Fruit fly (Drosophila melanogaster): ENCODE measurements around the gene CG32983.

Gene CG32983

dm6 chr2L:8864564-8864963 lies 1.1 kb upstream of the CG32983 start, which contains the start of gene CG32988:
Gene CG32988 (plus strand): TSS chr2L:8864864.
- TF ChIP-seq Dll (optimal IDR thresholded peaks at IDR 0.05) (no peak), psq (optimal IDR thresholded peaks at IDR 0.05) (no peak), CG8478 (optimal IDR thresholded peaks at IDR 0.05) (no peak), pan (optimal IDR thresholded peaks at IDR 0.05) (no peak), EcR (GFP tag; optimal IDR thresholded peaks at IDR 0.05) (no peak), usp (GFP tag; optimal IDR thresholded peaks at IDR 0.05) (no peak)

DNA sequence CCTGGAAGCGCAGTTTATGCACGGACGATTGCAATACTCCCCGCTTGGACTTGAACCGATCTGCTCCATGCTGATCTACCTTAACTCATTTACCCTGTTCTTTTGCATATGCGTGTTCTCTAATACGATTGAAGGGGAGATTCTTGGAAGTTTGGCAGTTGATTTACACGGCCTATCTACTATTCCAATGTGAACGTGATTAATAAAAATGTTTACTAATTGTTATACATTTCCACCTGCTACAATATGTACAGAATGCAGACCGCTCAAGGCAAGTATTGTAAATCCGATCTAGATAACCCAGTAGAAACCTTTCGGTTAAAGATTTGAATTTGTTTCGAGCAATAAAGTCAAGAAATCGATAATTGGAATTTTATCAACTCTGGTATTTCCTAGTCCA lies 817 bp downstream of the CG32983 start, which contains the start of gene CG9483:
Gene CG9483 (plus strand): TSS at position 301 of the 400 bp plus-strand sequence.
- TF ChIP-seq usp (GFP tag; optimal IDR thresholded peaks at IDR 0.05) (no peak), Dll (optimal IDR thresholded peaks at IDR 0.05) (no peak), pan (optimal IDR thresholded peaks at IDR 0.05) (no peak), CG8478 (optimal IDR thresholded peaks at IDR 0.05) (no peak), psq (optimal IDR thresholded peaks at IDR 0.05) (no peak), EcR (GFP tag; optimal IDR thresholded peaks at IDR 0.05) (no peak)

- no peak for TF ChIP-seq CG8478 (optimal IDR thresholded peaks at IDR 0.05)
- no peak for TF ChIP-seq EcR (GFP tag; optimal IDR thresholded peaks at IDR 0.05)
- no peak for TF ChIP-seq pan (optimal IDR thresholded peaks at IDR 0.05)
- TF ChIP-seq psq (optimal IDR thresholded peaks at IDR 0.05) = no peak
- no peak for TF ChIP-seq Dll (optimal IDR thresholded peaks at IDR 0.05)
- no peak for TF ChIP-seq usp (GFP tag; optimal IDR thresholded peaks at IDR 0.05)
Measured at dm6 chr2L:8871677-8872076, 6.0 kb downstream of the CG32983 start.

DNA sequence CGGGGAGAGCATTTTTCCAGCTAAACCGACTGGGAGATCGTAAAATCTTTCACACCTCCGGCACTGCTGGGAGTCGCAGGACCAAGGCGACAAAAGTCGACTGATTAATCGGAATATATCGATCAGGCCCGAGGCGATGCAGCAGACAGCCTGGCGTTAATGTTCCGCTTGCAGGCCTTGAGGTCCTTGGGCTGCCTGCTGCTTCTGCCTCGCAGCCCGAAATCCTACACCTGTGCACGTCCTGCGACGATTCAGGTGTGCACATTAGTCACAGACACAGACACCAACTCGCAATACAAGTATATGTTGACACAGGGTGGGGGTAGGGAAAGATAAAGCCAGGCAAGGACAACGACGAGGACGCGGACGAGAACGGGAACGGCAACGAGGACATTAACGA lies 10.2 kb downstream of the CG32983 start:
- TF ChIP-seq CG8478 (optimal IDR thresholded peaks at IDR 0.05) (no peak), Dll (optimal IDR thresholded peaks at IDR 0.05) (no peak), psq (optimal IDR thresholded peaks at IDR 0.05) (no peak), EcR (GFP tag; optimal IDR thresholded peaks at IDR 0.05) (no peak), pan (optimal IDR thresholded peaks at IDR 0.05) (no peak), usp (GFP tag; optimal IDR thresholded peaks at IDR 0.05) (no peak)

DNA sequence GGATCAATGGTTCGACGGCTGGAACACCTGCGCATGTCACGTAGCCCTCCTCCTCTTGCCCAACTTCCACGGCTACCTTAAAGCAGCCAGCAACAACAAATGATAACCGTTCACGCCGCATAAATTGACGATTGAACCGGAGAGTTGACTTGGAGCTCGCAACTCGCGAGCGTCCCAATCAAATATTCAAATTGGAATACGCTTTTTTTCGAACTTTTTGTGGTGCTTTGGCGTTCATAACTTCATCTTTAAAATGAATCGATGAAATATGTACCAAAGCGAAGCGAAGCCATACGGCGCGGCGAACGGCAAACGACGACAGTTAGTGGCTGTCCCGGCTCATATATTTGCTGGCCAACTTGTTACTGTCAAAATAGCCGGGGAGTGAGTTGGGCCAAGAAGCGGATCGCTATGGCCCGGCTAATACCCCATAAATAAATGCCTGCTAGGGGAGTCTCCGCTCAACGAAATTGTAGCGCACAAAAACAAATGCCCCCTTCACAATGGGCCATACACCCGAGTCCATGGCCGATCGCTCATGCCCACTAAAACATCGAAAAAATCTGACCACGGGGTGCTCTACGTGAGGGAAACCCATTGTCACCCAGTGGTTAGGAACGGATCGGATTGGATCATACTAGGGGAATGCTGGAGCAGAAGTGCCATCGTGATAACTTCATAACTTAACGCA lies 13.7 kb downstream of the CG32983 start:
- TF ChIP-seq usp (GFP tag; optimal IDR thresholded peaks at IDR 0.05) (no peak), Dll (optimal IDR thresholded peaks at IDR 0.05) (no peak), psq (optimal IDR thresholded peaks at IDR 0.05) (no peak), EcR (GFP tag; optimal IDR thresholded peaks at IDR 0.05) (no peak), pan (optimal IDR thresholded peaks at IDR 0.05) (no peak), CG8478 (optimal IDR thresholded peaks at IDR 0.05) (no peak)

- TF ChIP-seq psq (optimal IDR thresholded peaks at IDR 0.05) (no peak), Dll (optimal IDR thresholded peaks at IDR 0.05) (peak; percentile 15), usp (GFP tag; optimal IDR thresholded peaks at IDR 0.05) (no peak), pan (optimal IDR thresholded peaks at IDR 0.05) (no peak), EcR (GFP tag; optimal IDR thresholded peaks at IDR 0.05) (no peak), CG8478 (optimal IDR thresholded peaks at IDR 0.05) (no peak)
Measured at dm6 chr2L:8881095-8881494, 15.4 kb downstream of the CG32983 start.

DNA sequence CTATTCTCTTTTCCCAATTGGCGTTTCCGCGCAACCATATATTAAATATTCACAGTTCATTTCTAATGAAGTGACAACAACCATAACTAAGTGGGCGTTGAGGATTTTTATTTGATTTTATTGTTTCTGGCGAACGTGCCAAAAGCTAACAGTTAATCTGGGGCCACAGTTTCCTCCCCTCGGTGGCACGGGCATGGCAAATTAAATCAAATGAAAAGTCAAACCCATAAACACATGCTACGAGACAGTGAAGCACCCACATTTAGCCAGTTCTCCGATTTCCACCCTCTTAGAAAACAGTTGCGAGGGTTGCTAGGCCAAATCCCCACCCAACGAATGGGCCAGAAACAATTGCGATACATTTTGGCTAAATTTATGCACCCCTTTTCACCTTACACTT lies 18.5 kb downstream of the CG32983 start:
- TF ChIP-seq CG8478 (optimal IDR thresholded peaks at IDR 0.05) = no peak
- no peak for TF ChIP-seq Dll (optimal IDR thresholded peaks at IDR 0.05)
- TF ChIP-seq psq (optimal IDR thresholded peaks at IDR 0.05) = no peak
- TF ChIP-seq pan (optimal IDR thresholded peaks at IDR 0.05) = no peak
- TF ChIP-seq usp (GFP tag; optimal IDR thresholded peaks at IDR 0.05) = no peak
- no peak for TF ChIP-seq EcR (GFP tag; optimal IDR thresholded peaks at IDR 0.05)

- TF ChIP-seq Dll (optimal IDR thresholded peaks at IDR 0.05) (no peak), EcR (GFP tag; optimal IDR thresholded peaks at IDR 0.05) (no peak), psq (optimal IDR thresholded peaks at IDR 0.05) (no peak), pan (optimal IDR thresholded peaks at IDR 0.05) (no peak), usp (GFP tag; optimal IDR thresholded peaks at IDR 0.05) (no peak), CG8478 (optimal IDR thresholded peaks at IDR 0.05) (no peak)
Measured at dm6 chr2L:8888210-8888609, 22.6 kb downstream of the CG32983 start.

DNA sequence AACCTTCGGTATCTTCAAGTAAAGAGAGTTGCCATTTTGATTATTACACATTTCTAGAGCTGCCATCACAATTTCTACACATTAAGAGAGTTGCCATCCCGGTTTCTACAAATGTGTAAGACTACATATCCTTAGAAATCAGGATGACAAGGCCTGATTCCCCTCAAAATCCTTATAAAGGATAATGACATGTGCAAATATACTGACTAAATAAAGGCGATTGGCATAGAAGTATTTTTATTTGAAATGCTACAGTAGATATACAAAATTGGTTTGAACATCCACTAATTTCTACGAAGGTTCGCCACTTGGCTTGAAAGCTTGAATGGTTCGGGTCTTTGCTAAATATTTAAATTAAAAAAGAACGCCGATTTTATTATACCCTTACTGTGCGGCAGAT lies 23.1 kb downstream of the CG32983 start:
- no peak for TF ChIP-seq psq (optimal IDR thresholded peaks at IDR 0.05)
- no peak for TF ChIP-seq CG8478 (optimal IDR thresholded peaks at IDR 0.05)

- no peak for TF ChIP-seq pan (optimal IDR thresholded peaks at IDR 0.05)
- TF ChIP-seq usp (GFP tag; optimal IDR thresholded peaks at IDR 0.05) = no peak
- TF ChIP-seq Dll (optimal IDR thresholded peaks at IDR 0.05) = no peak
- no peak for TF ChIP-seq EcR (GFP tag; optimal IDR thresholded peaks at IDR 0.05)
- no peak for TF ChIP-seq CG8478 (optimal IDR thresholded peaks at IDR 0.05)
- TF ChIP-seq psq (optimal IDR thresholded peaks at IDR 0.05) = no peak
Measured at dm6 chr2L:8891140-8891539, 25.5 kb downstream of the CG32983 start, which contains the start of gene CG42713. Gene CG42713 (plus strand): TSS chr2L:8891440.

- TF ChIP-seq pan (optimal IDR thresholded peaks at IDR 0.05) (no peak), EcR (GFP tag; optimal IDR thresholded peaks at IDR 0.05) (no peak), Dll (optimal IDR thresholded peaks at IDR 0.05) (no peak), psq (optimal IDR thresholded peaks at IDR 0.05) (no peak), usp (GFP tag; optimal IDR thresholded peaks at IDR 0.05) (no peak), CG8478 (optimal IDR thresholded peaks at IDR 0.05) (no peak)
Measured at dm6 chr2L:8894224-8894623, 28.6 kb downstream of the CG32983 start.

dm6 chr2L:8897954-8898713 lies 32.5 kb downstream of the CG32983 start:
- TF ChIP-seq psq (optimal IDR thresholded peaks at IDR 0.05) = no peak
- no peak for TF ChIP-seq EcR (GFP tag; optimal IDR thresholded peaks at IDR 0.05)
- TF ChIP-seq usp (GFP tag; optimal IDR thresholded peaks at IDR 0.05) = no peak
- no peak for TF ChIP-seq CG8478 (optimal IDR thresholded peaks at IDR 0.05)
- TF ChIP-seq Dll (optimal IDR thresholded peaks at IDR 0.05) = no peak
- TF ChIP-seq pan (optimal IDR thresholded peaks at IDR 0.05) = no peak

Measured in whole organism.